Worm (Caenorhabditis elegans) whole organism, L4/young adult: ENCODE data around the gene K11H3.8.

Source experiments
- W03F9.2 ChIP-seq: fragments of 150-350 bp; optimal IDR thresholded peaks from 2 replicates; lab custom pipeline; 2014; ENCODE audit warnings: missing biosample characterization, missing genetic modification characterization
- dao-5 ChIP-seq: sonication (generic microtip); optimal IDR thresholded peaks from 2 replicates; lab custom pipeline; 2016; ENCODE audit warnings: missing genotype, missing genetic modification characterization, moderate library complexity, missing compliant biosample characterization
- him-1 ChIP-seq: sonication (generic microtip); optimal IDR thresholded peaks from 2 replicates; lab custom pipeline; 2016; ENCODE audit warnings: missing genotype, missing genetic modification reagents, missing genetic modification characterization, missing compliant biosample characterization

DNA sequence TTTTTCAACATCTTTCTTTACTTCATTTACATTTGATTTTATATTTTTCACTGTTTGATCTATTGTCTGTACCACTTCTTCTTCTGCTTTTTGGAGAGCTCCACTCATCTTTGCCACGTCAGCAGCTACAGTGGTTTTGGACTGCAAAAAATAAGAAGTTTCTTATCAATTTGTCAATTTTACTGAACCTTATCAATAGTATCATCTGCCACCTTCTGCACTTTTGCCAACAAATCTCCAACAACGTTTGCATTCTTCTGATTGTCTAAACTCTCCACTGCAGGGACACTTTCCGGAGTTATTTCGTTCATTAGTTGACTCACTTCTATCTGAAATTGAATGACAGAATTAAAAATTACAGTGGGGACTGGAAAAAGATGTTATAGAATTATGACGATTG, 48.2 kb upstream of the K11H3.8 start:
- TF ChIP-seq him-1 (tag; lab: Kevin White, UChicago) (no peak), dao-5 (tag; lab: Kevin White, UChicago) (no peak), W03F9.2 (tag; lab: Kevin White, UChicago) (no peak)
